Fruit fly (Drosophila melanogaster) Kc167 (cell line): Measurements from ENCODE around the gene CG15040.

Experiments
- Myc ChIP-seq: fragments of >200 bp; optimal IDR thresholded peaks from 2 replicates; lab custom pipeline; 2017; ENCODE audit warnings: missing external identifiers
- h ChIP-seq: fragments of >200 bp; optimal IDR thresholded peaks from 3 replicates; lab custom pipeline; 2018; ENCODE audit warnings: missing external identifiers
- psq ChIP-seq: fragments of >200 bp; optimal IDR thresholded peaks from 2 replicates; lab custom pipeline; 2017; ENCODE audit warnings: missing external identifiers
- ttk ChIP-seq: sonication (Bioruptor generic); optimal IDR thresholded peaks from 2 replicates; lab custom pipeline; 2017; ENCODE audit warnings: missing external identifiers

DNA sequence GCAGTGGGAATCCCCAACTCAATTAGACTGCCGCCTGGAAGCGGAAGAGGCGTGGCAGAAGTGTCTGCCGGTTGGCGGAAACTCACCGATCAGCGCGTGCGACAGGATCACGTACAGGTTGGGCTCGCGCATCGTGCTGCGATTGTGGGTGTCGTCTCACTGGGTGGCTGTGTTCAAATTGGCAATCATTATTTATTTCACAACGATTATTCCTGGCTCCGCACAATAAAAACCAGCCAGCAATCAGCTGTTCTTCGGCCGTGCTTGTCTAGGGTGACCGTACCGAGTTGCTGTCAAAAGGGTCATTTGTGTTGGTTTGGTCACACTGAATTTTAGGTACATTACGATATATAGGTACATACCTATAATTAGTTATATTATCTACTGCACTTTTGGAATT is 39.6 kb upstream of the CG15040 start, which contains the start of gene CG6659:
- TF ChIP-seq h (no peak), Myc (lab: Kevin White, UChicago) (no peak), psq (lab: Kevin White, UChicago) (no peak), ttk (lab: Kevin White, UChicago) (no peak)
